Worm (Caenorhabditis elegans) whole organism, L4 larva: ENCODE data around the gene dex-1.

ENCODE experiments used
- D1046.2 ChIP-seq: fragments of 200-800 bp; sonication (Bioruptor generic); IDR thresholded peaks from 2 replicates; pipeline ENCODE4 v1.3.6; 2022; ENCODE audit warnings: missing genetic modification characterization, missing compliant biosample characterization
- F10B5.3 ChIP-seq: sonication (generic microtip); optimal IDR thresholded peaks from 2 replicates; lab custom pipeline; 2016; ENCODE audit warnings: mild to moderate bottlenecking, missing genetic modification characterization, missing compliant biosample characterization
- F49E8.2 ChIP-seq: sonication (generic microtip); optimal IDR thresholded peaks from 2 replicates; lab custom pipeline; 2016; ENCODE audit warnings: missing compliant biosample characterization, mild to moderate bottlenecking, missing genetic modification characterization, borderline replicate concordance
- ZK546.5 ChIP-seq, 2 experiments: sonication (generic microtip); optimal IDR thresholded peaks; 2 replicates each; lab custom pipeline; 2017; ENCODE audit warnings: missing biosample characterization in 2 of 2, missing genetic modification characterization in 2 of 2
- ceh-32 ChIP-seq: sonication (generic microtip); optimal IDR thresholded peaks from 2 replicates; lab custom pipeline; 2016; ENCODE audit warnings: mild to moderate bottlenecking, missing genetic modification characterization, missing compliant biosample characterization; ENCODE audit not compliant: poor library complexity
- ceh-44 ChIP-seq: fragments of 200-800 bp; sonication (Bioruptor generic); IDR thresholded peaks from 2 replicates; pipeline ENCODE4 v1.3.6; 2022; ENCODE audit warnings: missing genetic modification reagents, missing genetic modification characterization, missing compliant biosample characterization
- ceh-62 ChIP-seq: sonication (generic microtip); optimal IDR thresholded peaks from 2 replicates; lab custom pipeline; 2017; ENCODE audit warnings: missing biosample characterization, missing genetic modification characterization
- ctbp-1 ChIP-seq: fragments of 200-800 bp; sonication (Bioruptor generic); IDR thresholded peaks from 2 replicates; pipeline ENCODE4 v1.3.6; 2022; ENCODE audit warnings: missing genetic modification reagents, missing genetic modification characterization, missing compliant biosample characterization
- daf-12 ChIP-seq: fragments of 150-350 bp; optimal IDR thresholded peaks from 2 replicates; lab custom pipeline; 2014; ENCODE audit warnings: missing biosample characterization, missing genetic modification reagents, missing genetic modification characterization
- daf-16 ChIP-seq, 3 experiments: sonication (generic microtip); optimal IDR thresholded peaks; 2 replicates each; lab custom pipeline; 2016 to 2017; ENCODE audit warnings: missing genetic modification characterization in 3 of 3, missing genetic modification reagents in 3 of 3, mild to moderate bottlenecking in 2 of 3, missing compliant biosample characterization in 2 of 3, missing biosample characterization in 1 of 3, moderate library complexity in 1 of 3
- dpl-1 ChIP-seq: fragments of 150-350 bp; optimal IDR thresholded peaks from 2 replicates; lab custom pipeline; 2014; ENCODE audit warnings: missing biosample characterization, missing genetic modification reagents, missing genetic modification characterization
- egl-43 ChIP-seq: fragments of 200-800 bp; sonication (Bioruptor generic); IDR thresholded peaks from 2 replicates; pipeline ENCODE4 v1.3.6; 2022; ENCODE audit warnings: missing genetic modification reagents, missing genetic modification characterization, missing compliant biosample characterization
- fkh-10 ChIP-seq: fragments of 150-350 bp; optimal IDR thresholded peaks from 2 replicates; lab custom pipeline; 2014; ENCODE audit warnings: missing biosample characterization, missing genetic modification reagents, missing genetic modification characterization
- hif-1 ChIP-seq, 2 experiments: sonication (generic microtip); optimal IDR thresholded peaks; 2 replicates each; lab custom pipeline; 2016 to 2017; ENCODE audit warnings: missing compliant biosample characterization in 2 of 2, missing genetic modification characterization in 2 of 2, missing genetic modification reagents in 2 of 2, missing genotype in 2 of 2, mild to moderate bottlenecking in 1 of 2
- hmg-1.1 ChIP-seq: fragments of 200-800 bp; sonication (Bioruptor generic); IDR thresholded peaks from 2 replicates; pipeline ENCODE4 v1.3.6; 2022; ENCODE audit warnings: missing genetic modification reagents, missing genetic modification characterization, missing compliant biosample characterization
- jun-1 ChIP-seq: fragments of 150-350 bp; optimal IDR thresholded peaks from 2 replicates; lab custom pipeline; 2014; ENCODE audit warnings: missing biosample characterization, missing genetic modification reagents, missing genetic modification characterization
- lin-1 ChIP-seq: fragments of 200-800 bp; sonication (Bioruptor generic); IDR thresholded peaks from 2 replicates; pipeline ENCODE4 v1.3.6; 2022; ENCODE audit warnings: missing genetic modification reagents, missing genetic modification characterization, missing compliant biosample characterization
- lin-38 ChIP-seq: fragments of 200-800 bp; sonication (Bioruptor generic); IDR thresholded peaks from 2 replicates; pipeline ENCODE4 v1.3.6; 2022; ENCODE audit warnings: missing genetic modification reagents, missing genetic modification characterization, missing compliant biosample characterization
- lir-3 ChIP-seq: sonication (generic microtip); optimal IDR thresholded peaks from 2 replicates; lab custom pipeline; 2016; ENCODE audit warnings: mild to moderate bottlenecking, missing genetic modification characterization, missing compliant biosample characterization
- madf-9 ChIP-seq: fragments of 200-800 bp; sonication (Bioruptor generic); conservative IDR thresholded peaks from 2 replicates; pipeline ENCODE4 v1.3.6; 2022; ENCODE audit warnings: missing genetic modification reagents, missing genetic modification characterization, missing compliant biosample characterization
- mdl-1 ChIP-seq, 2 experiments: fragments of 150-350 bp in 1 of 2; sonication (generic microtip) in 1 of 2; optimal IDR thresholded peaks; 2 replicates each; lab custom pipeline; 2014 to 2017; ENCODE audit warnings: missing biosample characterization in 2 of 2, missing genetic modification characterization in 2 of 2
- mdt-29 ChIP-seq: fragments of 200-800 bp; sonication (Bioruptor generic); IDR thresholded peaks from 2 replicates; pipeline ENCODE4 v1.3.6; 2022; ENCODE audit warnings: missing genetic modification reagents, missing genetic modification characterization, missing compliant biosample characterization
- mes-2 ChIP-seq: sonication (generic microtip); optimal IDR thresholded peaks from 2 replicates; lab custom pipeline; 2016; ENCODE audit warnings: missing genotype, mild to moderate bottlenecking, missing genetic modification characterization, missing compliant biosample characterization; ENCODE audit not compliant: poor library complexity, severe bottlenecking
- mxl-2 ChIP-seq: fragments of 200-800 bp; sonication (Bioruptor generic); conservative IDR thresholded peaks from 2 replicates; pipeline ENCODE4 v1.3.6; 2022; ENCODE audit warnings: missing genetic modification reagents, missing genetic modification characterization, missing compliant biosample characterization
- nhr-10 ChIP-seq: fragments of 150-350 bp; optimal IDR thresholded peaks from 2 replicates; lab custom pipeline; 2014; ENCODE audit warnings: missing biosample characterization, missing genetic modification characterization
- nhr-6 ChIP-seq: fragments of 150-350 bp; optimal IDR thresholded peaks from 2 replicates; lab custom pipeline; 2014; ENCODE audit warnings: missing biosample characterization, missing genetic modification characterization
- nhr-76 ChIP-seq: fragments of 150-350 bp; optimal IDR thresholded peaks from 2 replicates; lab custom pipeline; 2014; ENCODE audit warnings: missing biosample characterization, missing genetic modification characterization
- nhr-77 ChIP-seq: fragments of 150-350 bp; optimal IDR thresholded peaks from 2 replicates; lab custom pipeline; 2014; ENCODE audit warnings: missing biosample characterization, missing genetic modification characterization
- rbr-2 ChIP-seq: sonication (generic microtip); optimal IDR thresholded peaks from 2 replicates; lab custom pipeline; 2016; ENCODE audit warnings: missing genotype, missing genetic modification characterization, missing compliant biosample characterization
- sdz-12 ChIP-seq: fragments of 200-800 bp; sonication (Bioruptor generic); optimal IDR thresholded peaks from 2 replicates; lab custom pipeline; 2018; ENCODE audit warnings: mild to moderate bottlenecking, missing genetic modification characterization, missing compliant biosample characterization
- spr-1 ChIP-seq: sonication (generic microtip); optimal IDR thresholded peaks from 2 replicates; lab custom pipeline; 2016; ENCODE audit warnings: mild to moderate bottlenecking, missing genetic modification characterization, missing compliant biosample characterization
- spr-3 ChIP-seq: fragments of 200-800 bp; sonication (Bioruptor generic); optimal IDR thresholded peaks from 2 replicates; lab custom pipeline; 2018; ENCODE audit warnings: mild to moderate bottlenecking, missing genetic modification characterization, missing compliant biosample characterization
- unc-130 ChIP-seq: sonication (generic microtip); optimal IDR thresholded peaks from 2 replicates; lab custom pipeline; 2016; ENCODE audit warnings: missing genetic modification reagents, missing genetic modification characterization, missing compliant biosample characterization
- unc-62 ChIP-seq, 3 experiments: fragments of 150-350 bp in 1 of 3; sonication (generic microtip); optimal IDR thresholded peaks in 2 of 3; peaks in 1 of 3; 1 replicate in 1 of 3; 2 replicates in 2 of 3; lab custom pipeline; 2014 to 2017; ENCODE audit warnings: missing biosample characterization in 3 of 3, missing genetic modification characterization in 3 of 3, missing genetic modification reagents in 3 of 3, missing genotype in 1 of 3

The dex-1 gene

ce11 chrIII:5483738-5484315 is 42.1 kb upstream of the dex-1 start, which contains the start of the genes R02F2.7 and R02F2.4:
TSS of gene R02F2.7 (minus strand) at chrIII:5483773.
TSS of gene R02F2.4 (plus strand) at chrIII:5484289.
- TF ChIP-seq spr-1 (tag; lab: Kevin White, UChicago) (no peak), egl-43 (GFP tag; lab: Robert Waterston, UW) (no peak), jun-1 (tag; lab: Kevin White, UChicago) (no peak), D1046.2 (GFP tag; lab: Robert Waterston, UW) (no peak), nhr-6 (tag; lab: Kevin White, UChicago) (no peak), nhr-76 (tag; lab: Kevin White, UChicago) (no peak), mdl-1 (tag; optimal IDR thresholded peaks at IDR 0.05; lab: Kevin White, UChicago) (no peak), lin-38 (GFP tag; lab: Robert Waterston, UW) (no peak), dpl-1 (GFP tag; lab: Kevin White, UChicago) (peak; percentile 74), F49E8.2 (tag; lab: Kevin White, UChicago) (no peak), unc-130 (peak; percentile 22), mdt-29 (no peak), mes-2 (tag; lab: Kevin White, UChicago) (peak; percentile 41), hmg-1.1 (GFP tag; lab: Robert Waterston, UW) (no peak), ctbp-1 (GFP tag; lab: Robert Waterston, UW) (no peak), madf-9 (GFP tag; lab: Robert Waterston, UW) (no peak)

- TF ChIP-seq lin-1 (no peak), mdl-1 (tag; optimal IDR thresholded peaks at IDR 0.05; lab: Kevin White, UChicago) (no peak), daf-12 (tag; lab: Kevin White, UChicago) (no peak), mxl-2 (GFP tag; lab: Robert Waterston, UW) (no peak), fkh-10 (no peak), daf-16 (GFP tag; optimal IDR thresholded peaks at IDR 0.05; lab: Kevin White, UChicago) (no peak), daf-16 (tag; optimal IDR thresholded peaks at IDR 0.05; lab: Kevin White, UChicago) (no peak), hif-1 (tag; optimal IDR thresholded peaks at IDR 0.05; lab: Kevin White, UChicago) (no peak), nhr-10 (no peak)
Measured at ce11 chrIII:5486345-5486744, 39.6 kb upstream of the dex-1 start.

- TF ChIP-seq unc-62 (GFP tag; optimal IDR thresholded peaks at IDR 0.05 in 1 of 2; lab: Kevin White, UChicago) (no peak), unc-62 (tag; optimal IDR thresholded peaks at IDR 0.05; lab: Kevin White, UChicago) (no peak), mdt-29 (no peak), sdz-12 (no peak), F10B5.3 (tag; lab: Kevin White, UChicago) (no peak), nhr-77 (no peak), ceh-44 (GFP tag; lab: Robert Waterston, UW) (no peak), ceh-62 (tag; lab: Kevin White, UChicago) (no peak), lin-38 (GFP tag; lab: Robert Waterston, UW) (no peak), hmg-1.1 (GFP tag; lab: Robert Waterston, UW) (no peak), daf-16 (GFP tag; optimal IDR thresholded peaks at IDR 0.05; lab: Kevin White, UChicago) (no peak), daf-16 (tag; optimal IDR thresholded peaks at IDR 0.05; lab: Kevin White, UChicago) (no peak), rbr-2 (tag; lab: Kevin White, UChicago) (no peak), lir-3 (no peak), ceh-32 (tag; lab: Kevin White, UChicago) (no peak), spr-3 (GFP tag; lab: Kevin White, UChicago) (no peak), ZK546.5 (tag; optimal IDR thresholded peaks at IDR 0.05; lab: Kevin White, UChicago) (no peak)
Measured at ce11 chrIII:5487087-5487603, 38.8 kb upstream of the dex-1 start, which contains the start of gene osg-1. TSS of gene osg-1 (plus strand) at chrIII:5487553.
